Worm (Caenorhabditis elegans): ENCODE results near the gene cul-3.
"Not testable (repeated sequence)": the region's sequence is repeated elsewhere in the genome, so short reads cannot be mapped to it uniquely, and the experiment has no call there.

Gene cul-3

ce11 chrV:211388-212168 lies 34.4 kb downstream of the cul-3 start:
- no peak for TF ChIP-seq ama-1 (optimal IDR thresholded peaks at IDR 0.05)
- TF ChIP-seq elt-2 (tag; optimal IDR thresholded peaks at IDR 0.05): peak; percentile 47
- peak; percentile 31 for TF ChIP-seq pqm-1 (tag; optimal IDR thresholded peaks at IDR 0.05)
- no peak for TF ChIP-seq egl-27 (tag; optimal IDR thresholded peaks at IDR 0.05)

- TF ChIP-seq elt-1 (tag; optimal IDR thresholded peaks at IDR 0.05); nhr-23 (tag; optimal IDR thresholded peaks at IDR 0.05); nfya-1 (tag; optimal IDR thresholded peaks at IDR 0.05; ENCODE audit: insufficient read depth): not testable (repeated sequence)
These were observed 35.5 kb downstream of the cul-3 start, which contains the start of gene DC2.5 for ce11 chrV:212687-213086. DC2.5 (minus strand) TSS chrV:212787.

- TF ChIP-seq ceh-9 (tag; optimal IDR thresholded peaks at IDR 0.05): no peak
These were observed 38.5 kb downstream of the cul-3 start for ce11 chrV:215697-216096.

- TF ChIP-seq skn-1 (tag; optimal IDR thresholded peaks at IDR 0.05) (no peak), snpc-4 (tag; optimal IDR thresholded peaks at IDR 0.05) (no peak), zag-1 (tag; optimal IDR thresholded peaks at IDR 0.05) (no peak), lsy-12 (tag; optimal IDR thresholded peaks at IDR 0.05) (no peak), ama-1 (optimal IDR thresholded peaks at IDR 0.05) (no peak), hmg-11 (tag; optimal IDR thresholded peaks at IDR 0.05) (no peak), ceh-28 (tag; optimal IDR thresholded peaks at IDR 0.05) (no peak), nhr-67 (tag; optimal IDR thresholded peaks at IDR 0.05) (no peak), R02D3.7 (tag; optimal IDR thresholded peaks at IDR 0.05) (no peak), sea-2 (GFP tag; optimal IDR thresholded peaks at IDR 0.05) (no peak), lin-15B (tag; optimal IDR thresholded peaks at IDR 0.05) (no peak), eor-1 (tag; optimal IDR thresholded peaks at IDR 0.05) (no peak)
These were observed 39.6 kb downstream of the cul-3 start, which contains the start of gene srh-78 for ce11 chrV:216847-217246. srh-78 (plus strand) TSS chrV:217147.

DNA sequence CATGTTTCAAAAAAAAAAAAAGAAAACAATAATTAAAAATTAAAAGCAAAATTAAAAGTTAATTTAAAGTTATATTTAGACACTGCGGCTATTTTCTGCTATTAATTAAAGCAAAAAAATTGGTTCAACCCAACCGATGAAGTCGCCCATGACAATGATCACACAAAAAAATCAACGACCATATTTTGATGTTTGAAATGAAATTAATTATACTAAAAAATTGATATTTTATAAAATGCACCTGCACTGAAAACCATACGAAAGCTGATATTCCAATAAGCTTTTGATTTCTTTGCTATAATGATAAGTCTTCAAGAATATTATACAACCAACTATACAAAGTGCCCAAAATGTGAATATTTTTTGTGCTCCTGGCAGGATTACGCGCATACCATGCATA lies 42.4 kb downstream of the cul-3 start, which contains the start of gene srh-80:
Gene srh-80, plus strand, starts transcription at position 301 of the 400 bp plus-strand sequence.
- TF ChIP-seq nhr-237 (tag; optimal IDR thresholded peaks at IDR 0.05) (no peak), aly-2 (tag; optimal IDR thresholded peaks at IDR 0.05) (no peak), pha-4 (tag; optimal IDR thresholded peaks at IDR 0.05) (no peak), egl-5 (tag; optimal IDR thresholded peaks at IDR 0.05) (no peak), egl-27 (tag; optimal IDR thresholded peaks at IDR 0.05) (no peak), nhr-12 (tag; optimal IDR thresholded peaks at IDR 0.05) (no peak), unc-39 (tag; optimal IDR thresholded peaks at IDR 0.05) (no peak), ceh-28 (tag; optimal IDR thresholded peaks at IDR 0.05) (no peak), ztf-11 (tag; optimal IDR thresholded peaks at IDR 0.05) (no peak), snpc-4 (tag; optimal IDR thresholded peaks at IDR 0.05) (no peak), mdl-1 (tag; optimal IDR thresholded peaks at IDR 0.05) (no peak), jun-1 (tag; optimal IDR thresholded peaks at IDR 0.05) (no peak)

DNA sequence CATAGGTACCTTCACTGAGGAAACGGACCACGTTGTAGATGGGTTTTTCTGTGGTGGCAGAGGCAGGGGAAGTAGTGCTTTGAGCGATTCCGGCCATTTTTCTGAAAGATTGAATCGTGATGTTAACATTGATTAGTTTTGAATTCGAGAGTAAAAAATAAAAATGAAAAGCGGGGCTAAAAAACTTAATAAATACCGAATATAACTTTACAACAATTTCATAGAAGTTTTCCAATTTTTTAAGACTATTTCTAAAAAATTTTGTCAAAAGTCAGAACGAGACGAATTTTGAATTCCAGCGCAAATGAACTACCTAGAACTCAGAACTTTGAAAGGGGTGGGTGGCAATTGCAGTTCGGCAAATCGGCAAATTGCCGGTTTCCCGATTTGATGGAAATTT lies 57.4 kb downstream of the cul-3 start, which contains the start of gene kin-33:
Gene kin-33, minus strand, starts transcription at position 101 of the 400 bp plus-strand sequence.
- TF ChIP-seq nhr-23 (tag; optimal IDR thresholded peaks at IDR 0.05) (no peak), unc-62 (GFP tag; optimal IDR thresholded peaks at IDR 0.05) (no peak), mml-1 (tag; optimal IDR thresholded peaks at IDR 0.05) (no peak), ama-1 (optimal IDR thresholded peaks at IDR 0.05) (no peak), nhr-77 (tag; optimal IDR thresholded peaks at IDR 0.05) (no peak), fos-1 (tag; optimal IDR thresholded peaks at IDR 0.05) (no peak), zag-1 (tag; optimal IDR thresholded peaks at IDR 0.05) (no peak)

Measured in whole organism, L3 larva.